Fruit fly (Drosophila melanogaster): ENCODE data around the gene unc-13-4A.
A peak's percentile ranks its signal among the peaks of the same experiment; 100 is the strongest.

unc-13-4A gene

DNA sequence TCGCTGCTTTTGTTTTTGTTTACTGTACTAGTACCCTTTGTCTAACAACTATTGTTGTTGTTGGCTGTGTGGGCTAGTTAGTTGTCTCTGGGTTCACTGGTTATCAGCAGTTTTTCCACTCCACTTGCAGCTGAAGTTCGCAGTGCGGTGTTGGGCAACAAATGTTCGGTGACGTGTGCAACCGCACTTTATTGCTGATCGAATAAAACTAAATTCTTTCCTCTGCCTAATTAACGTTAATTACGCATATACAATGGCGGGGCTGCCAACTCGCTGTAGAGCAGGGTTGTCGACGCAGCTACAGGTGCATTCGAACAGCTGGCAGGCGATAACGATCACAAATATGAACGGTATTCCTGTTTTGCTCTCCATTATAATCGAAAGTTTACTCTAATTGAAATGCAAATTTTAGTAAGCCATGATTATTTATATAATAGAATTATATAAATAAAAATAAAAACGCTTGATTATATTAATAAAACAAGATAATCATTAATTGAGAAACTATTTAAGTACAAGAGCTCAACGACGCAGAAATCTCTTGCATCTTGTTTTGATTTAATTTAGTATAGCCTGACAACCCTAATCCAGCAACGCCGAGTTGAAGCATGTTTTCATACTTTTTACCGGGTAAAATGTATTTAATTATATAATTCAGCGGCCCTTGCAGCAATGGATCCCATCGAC lies 16.0 kb upstream of the unc-13-4A start, which contains the start of the genes mrva, CG42307 and mus312 (continued):
- no peak for TF ChIP-seq CG3726 (GFP tag; IDR thresholded peaks at IDR 0.05)
- peak; percentile 19 for TF ChIP-seq Dp (GFP tag; optimal IDR thresholded peaks at IDR 0.05)
- peak in 1 of 2 experiments; percentile 49 for TF ChIP-seq chif (GFP tag; optimal IDR thresholded peaks at IDR 0.05)
- TF ChIP-seq stc (GFP tag; IDR thresholded peaks at IDR 0.05): peak; percentile 78
- TF ChIP-seq gsb (GFP tag; IDR thresholded peaks at IDR 0.05): 0 out of 2 replicates have a peak, but pooled peaks have one; percentile 12
- TF ChIP-seq Mad (GFP tag; optimal IDR thresholded peaks at IDR 0.05): peak; percentile 41
- peak; percentile 51 for TF ChIP-seq mam (GFP tag; optimal IDR thresholded peaks at IDR 0.05)
- TF ChIP-seq bcd (GFP tag; optimal IDR thresholded peaks at IDR 0.05): peak; percentile 77
- TF ChIP-seq wor (GFP tag; IDR thresholded peaks at IDR 0.05): peak; percentile 76
- TF ChIP-seq CG7928 (GFP tag; optimal IDR thresholded peaks at IDR 0.05): peak; percentile 47
- TF ChIP-seq mirr (GFP tag; optimal IDR thresholded peaks at IDR 0.05): peak; percentile 65
- TF ChIP-seq trem (tag; optimal IDR thresholded peaks at IDR 0.05): peak; percentile 99
- peak; percentile 60 for TF ChIP-seq CG43689 (GFP tag; IDR thresholded peaks at IDR 0.05)
- TF ChIP-seq shn (GFP tag; optimal IDR thresholded peaks at IDR 0.05): peak; percentile 17
- TF ChIP-seq Eip74EF (GFP tag; optimal IDR thresholded peaks at IDR 0.05): peak in 1 of 2 experiments; percentile 64
- peak; percentile 90 for TF ChIP-seq tgo (GFP tag; IDR thresholded peaks at IDR 0.05)
- TF ChIP-seq CG7839 (tag; optimal IDR thresholded peaks at IDR 0.05): no peak
- peak; percentile 41 for TF ChIP-seq bab2 (GFP tag; optimal IDR thresholded peaks at IDR 0.05)
- no peak for TF ChIP-seq tio (GFP tag; optimal IDR thresholded peaks at IDR 0.05)
- peak; percentile 96 for TF ChIP-seq CG17361 (GFP tag; IDR thresholded peaks at IDR 0.05)
- TF ChIP-seq Dip3 (GFP tag; optimal IDR thresholded peaks at IDR 0.05): peak; percentile 43
- TF ChIP-seq CG2199 (GFP tag; IDR thresholded peaks at IDR 0.05): no peak
- peak; percentile 92 for TF ChIP-seq CG12299 (tag; optimal IDR thresholded peaks at IDR 0.05)
- no peak for TF ChIP-seq NC2β (GFP tag; optimal IDR thresholded peaks at IDR 0.05)
- TF ChIP-seq Hr39 (optimal IDR thresholded peaks at IDR 0.05): no peak
- TF ChIP-seq GATAe (GFP tag; conservative IDR thresholded peaks at IDR 0.05): no peak
- TF ChIP-seq CG16813 (GFP tag; IDR thresholded peaks at IDR 0.05; ENCODE audit: partially characterized antibody): no peak
- TF ChIP-seq prd (optimal IDR thresholded peaks at IDR 0.05): no peak
- peak; percentile 82 for TF ChIP-seq prd (GFP tag; IDR thresholded peaks at IDR 0.05)
- no peak for TF ChIP-seq CG1603 (tag; optimal IDR thresholded peaks at IDR 0.05)
- peak; percentile 29 for TF ChIP-seq CG5245 (GFP tag; optimal IDR thresholded peaks at IDR 0.05)
- TF ChIP-seq Chrac-16 (GFP tag; optimal IDR thresholded peaks at IDR 0.05): peak; percentile 78
- TF ChIP-seq ttk (GFP tag; IDR thresholded peaks at IDR 0.05): peak; percentile 79
- TF ChIP-seq dan (GFP tag; IDR thresholded peaks at IDR 0.05): no peak
- peak; percentile 93 for TF ChIP-seq CG3847 (GFP tag; IDR thresholded peaks at IDR 0.05)
- TF ChIP-seq CG2129 (GFP tag; IDR thresholded peaks at IDR 0.05; ENCODE audit: partially characterized antibody): no peak
- peak; percentile 14 for TF ChIP-seq fd64A (GFP tag; optimal IDR thresholded peaks at IDR 0.05)
- no peak for TF ChIP-seq hkb (optimal IDR thresholded peaks at IDR 0.05)
- peak; percentile 63; the same call in 1 of the 2 replicates for TF ChIP-seq hkb (GFP tag; IDR thresholded peaks at IDR 0.05)
- TF ChIP-seq Lim3 (GFP tag; IDR thresholded peaks at IDR 0.05): 0 out of 2 replicates have a peak, but pooled peaks have one; percentile 28
- TF ChIP-seq Sox102F (GFP tag; optimal IDR thresholded peaks at IDR 0.05): no peak
- TF ChIP-seq CG4707 (GFP tag; optimal IDR thresholded peaks at IDR 0.05): no peak
- TF ChIP-seq CG4820 (GFP tag; optimal IDR thresholded peaks at IDR 0.05): peak; percentile 72
- peak; percentile 68; the same call in 1 of the 2 replicates for TF ChIP-seq CG5953 (GFP tag; IDR thresholded peaks at IDR 0.05)
- peak; percentile 93 for TF ChIP-seq fd3F (GFP tag; optimal IDR thresholded peaks at IDR 0.05)
- peak; percentile 18 for TF ChIP-seq pnt (GFP tag; optimal IDR thresholded peaks at IDR 0.05)
- peak; percentile 54 for TF ChIP-seq schlank (tag; optimal IDR thresholded peaks at IDR 0.05)
- TF ChIP-seq CkIIα-i1 (GFP tag; IDR thresholded peaks at IDR 0.05): no peak
- TF ChIP-seq CG8924 (tag; optimal IDR thresholded peaks at IDR 0.05): peak; percentile 96
- peak; percentile 58 for TF ChIP-seq CrebB (tag; optimal IDR thresholded peaks at IDR 0.05)
- peak; percentile 83 for TF ChIP-seq CG9437 (GFP tag; optimal IDR thresholded peaks at IDR 0.05)
